Worm (Caenorhabditis elegans): ENCODE data around the gene CD4.11.
A peak's percentile ranks its signal among the peaks of the same experiment; 100 is the strongest.

CD4.11 gene

DNA sequence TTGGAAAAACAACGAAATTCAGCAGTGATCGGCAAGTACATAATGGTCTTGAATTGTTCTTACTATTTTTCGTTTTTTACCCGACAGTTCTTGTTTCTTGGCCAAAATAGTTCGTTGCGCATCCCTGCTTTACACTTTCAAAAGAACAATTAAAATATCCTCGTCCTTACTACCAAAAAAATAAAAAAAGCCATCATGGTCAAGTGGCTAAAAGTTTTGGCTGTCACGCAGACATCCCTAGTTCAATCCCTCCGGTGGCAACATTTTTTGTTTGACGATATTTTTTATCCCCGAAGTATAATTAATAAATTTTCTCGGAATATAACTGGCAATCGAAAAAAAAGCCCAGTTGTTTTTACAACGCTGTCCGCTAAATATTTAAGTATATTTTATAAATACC, 7.0 kb downstream of the CD4.11 start (continued):
- no peak for TF ChIP-seq lag-1 (GFP tag; IDR thresholded peaks at IDR 0.05)
- TF ChIP-seq madf-10 (tag; optimal IDR thresholded peaks at IDR 0.05): no peak
- TF ChIP-seq bed-1 (GFP tag; IDR thresholded peaks at IDR 0.05): no peak
- peak; percentile 51 for TF ChIP-seq rcor-1 (GFP tag; IDR thresholded peaks at IDR 0.05)
- peak; percentile 68 for TF ChIP-seq snpc-1.1 (tag; optimal IDR thresholded peaks at IDR 0.05; ENCODE audit: insufficient read depth)
- peak; percentile 61; the same call in 1 of the 2 replicates for TF ChIP-seq hsf-1 (GFP tag; IDR thresholded peaks at IDR 0.05)
- TF ChIP-seq let-607 (tag; optimal IDR thresholded peaks at IDR 0.05): peak in 1 of 2 experiments; percentile 24
- TF ChIP-seq cebp-2 (GFP tag; IDR thresholded peaks at IDR 0.05): no peak
- TF ChIP-seq sea-2 (GFP tag; IDR thresholded peaks at IDR 0.05): no peak
- TF ChIP-seq tbp1 (GFP tag; optimal IDR thresholded peaks at IDR 0.05): peak; percentile 88
- peak; percentile 16 for TF ChIP-seq ceh-79 (tag; optimal IDR thresholded peaks at IDR 0.05)
- no peak for TF ChIP-seq let-526 (GFP tag; IDR thresholded peaks at IDR 0.05)
- peak; percentile 75 for TF ChIP-seq mxl-1 (tag; optimal IDR thresholded peaks at IDR 0.05)
- no peak for TF ChIP-seq ztf-6 (GFP tag; IDR thresholded peaks at IDR 0.05)
- peak; percentile 77 for TF ChIP-seq snpc-3.4 (tag; optimal IDR thresholded peaks at IDR 0.05)
- TF ChIP-seq madf-3 (GFP tag; IDR thresholded peaks at IDR 0.05): peak; percentile 83
- TF ChIP-seq aptf-2 (GFP tag; conservative IDR thresholded peaks at IDR 0.05): 0 out of 2 replicates have a peak, but pooled peaks have one; percentile 10
- no peak for TF ChIP-seq dpl-1 (GFP tag; optimal IDR thresholded peaks at IDR 0.05)
- no peak for TF ChIP-seq sptf-2 (GFP tag; optimal IDR thresholded peaks at IDR 0.05)
- no peak for TF ChIP-seq ceh-27 (GFP tag; optimal IDR thresholded peaks at IDR 0.05)
- no peak for TF ChIP-seq mel-28 (tag; optimal IDR thresholded peaks at IDR 0.05; ENCODE audit: borderline replicate concordance)
- peak; percentile 42 for TF ChIP-seq T26A5.8 (tag; optimal IDR thresholded peaks at IDR 0.05)
- TF ChIP-seq C17E4.6 (GFP tag; IDR thresholded peaks at IDR 0.05): peak; percentile 71
- TF ChIP-seq Y53G8AR.9 (GFP tag; conservative IDR thresholded peaks at IDR 0.05): no peak; the same call in 1 of the 2 replicates
- no peak for TF ChIP-seq nhr-80 (tag; optimal IDR thresholded peaks at IDR 0.05)
- TF ChIP-seq ztf-26 (tag; optimal IDR thresholded peaks at IDR 0.05): no peak
- TF ChIP-seq ztf-25 (GFP tag; IDR thresholded peaks at IDR 0.05): peak; percentile 94
- TF ChIP-seq lin-40 (tag; optimal IDR thresholded peaks at IDR 0.05): no peak
- no peak for TF ChIP-seq nhr-179 (tag; optimal IDR thresholded peaks at IDR 0.05)
- no peak for TF ChIP-seq snpc-4 (GFP tag; optimal IDR thresholded peaks at IDR 0.05)
- peak in 2 of 4 experiments; percentile 13 to 34 for TF ChIP-seq snpc-4 (tag; optimal IDR thresholded peaks at IDR 0.05)
- TF ChIP-seq K11D2.4 (GFP tag; IDR thresholded peaks at IDR 0.05): no peak

DNA sequence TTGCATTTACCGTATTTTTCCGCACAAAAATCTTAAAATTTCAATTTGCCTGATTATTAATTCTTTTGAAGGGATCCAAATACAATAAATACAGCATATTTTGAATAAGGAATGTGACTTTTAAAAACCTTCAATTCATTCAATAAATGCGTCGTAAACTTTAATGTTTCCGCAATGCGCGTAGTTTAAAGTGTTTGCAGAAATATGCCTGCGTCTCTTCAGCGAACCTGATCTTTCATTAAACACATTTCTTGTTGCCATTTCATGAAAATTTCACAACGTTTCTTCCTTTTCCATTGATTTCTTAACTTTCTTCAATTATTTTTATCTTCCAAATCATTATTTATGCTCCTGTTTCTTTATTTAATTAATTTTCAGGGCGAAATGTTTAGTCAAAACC, 7.4 kb downstream of the CD4.11 start, which contains the start of gene vps-37:
Gene vps-37, plus strand, starts transcription at position 378 of the 400 bp plus-strand sequence.
- TF ChIP-seq madf-6 (GFP tag; IDR thresholded peaks at IDR 0.05): peak; percentile 83
- TF ChIP-seq athp-1 (tag; optimal IDR thresholded peaks at IDR 0.05): no peak
- no peak for TF ChIP-seq Y53F4B.3 (GFP tag; IDR thresholded peaks at IDR 0.05)
- peak; percentile 51; the same call in 1 of the 2 replicates for TF ChIP-seq F33H1.4 (GFP tag; IDR thresholded peaks at IDR 0.05)
- no peak for TF ChIP-seq lsy-27 (tag; optimal IDR thresholded peaks at IDR 0.05; ENCODE audit: borderline replicate concordance, insufficient read depth)
- no peak for TF ChIP-seq gei-17 (GFP tag; optimal IDR thresholded peaks at IDR 0.05)
- no peak for TF ChIP-seq ceh-58 (GFP tag; IDR thresholded peaks at IDR 0.05)
- no peak for TF ChIP-seq F52B5.7 (tag; optimal IDR thresholded peaks at IDR 0.05)
- no peak for TF ChIP-seq Y67H2A.10 (GFP tag; conservative IDR thresholded peaks at IDR 0.05)
- TF ChIP-seq nhr-179 (tag; optimal IDR thresholded peaks at IDR 0.05): no peak
- no peak for TF ChIP-seq C17E4.6 (GFP tag; IDR thresholded peaks at IDR 0.05)
- peak; percentile 46 for TF ChIP-seq efl-1 (GFP tag; optimal IDR thresholded peaks at IDR 0.05)
- no peak for TF ChIP-seq madf-10 (tag; optimal IDR thresholded peaks at IDR 0.05)
- TF ChIP-seq snpc-1.1 (tag; optimal IDR thresholded peaks at IDR 0.05; ENCODE audit: insufficient read depth): peak; percentile 55
- no peak for TF ChIP-seq attf-6 (GFP tag; IDR thresholded peaks at IDR 0.05)
- TF ChIP-seq F49E8.2 (tag; optimal IDR thresholded peaks at IDR 0.05; ENCODE audit: insufficient read depth): no peak
- TF ChIP-seq ama-1 (optimal IDR thresholded peaks at IDR 0.05): no peak
- no peak for TF ChIP-seq ama-1 (GFP tag; optimal IDR thresholded peaks at IDR 0.05)
- TF ChIP-seq unc-62 (GFP tag; optimal IDR thresholded peaks at IDR 0.05): no peak
- TF ChIP-seq hmg-20 (GFP tag; IDR thresholded peaks at IDR 0.05): 0 out of 2 replicates have a peak, but pooled peaks have one; percentile 21
- TF ChIP-seq F10E7.11 (tag; optimal IDR thresholded peaks at IDR 0.05): no peak
- TF ChIP-seq mcd-1 (GFP tag; IDR thresholded peaks at IDR 0.05): peak; percentile 73
